Worm (Caenorhabditis elegans): Measurements from ENCODE around the gene gcy-34.
A peak's percentile ranks its signal among the peaks of the same experiment; 100 is the strongest.

The gcy-34 gene

ce11 chrV:13375861-13376260 lies 9.8 kb downstream of the gcy-34 start:
- TF ChIP-seq tbx-2 (tag; optimal IDR thresholded peaks at IDR 0.05) (no peak), nfya-1 (tag; optimal IDR thresholded peaks at IDR 0.05; ENCODE audit: insufficient read depth) (peak; percentile 4), elt-3 (tag; optimal IDR thresholded peaks at IDR 0.05) (no peak), lin-39 (tag; optimal IDR thresholded peaks at IDR 0.05) (no peak), aly-2 (tag; optimal IDR thresholded peaks at IDR 0.05) (no peak), nhr-77 (tag; optimal IDR thresholded peaks at IDR 0.05) (no peak), nhr-25 (tag; optimal IDR thresholded peaks at IDR 0.05) (peak; percentile 82), egl-27 (tag; optimal IDR thresholded peaks at IDR 0.05) (no peak), nhr-237 (tag; optimal IDR thresholded peaks at IDR 0.05) (no peak), jun-1 (tag; optimal IDR thresholded peaks at IDR 0.05) (no peak), ceh-9 (tag; optimal IDR thresholded peaks at IDR 0.05) (no peak), fkh-10 (GFP tag; optimal IDR thresholded peaks at IDR 0.05) (no peak), ZK546.5 (tag; optimal IDR thresholded peaks at IDR 0.05) (no peak), snpc-4 (tag; optimal IDR thresholded peaks at IDR 0.05) (no peak), ztf-4 (tag; optimal IDR thresholded peaks at IDR 0.05) (no peak), ceh-16 (tag; optimal IDR thresholded peaks at IDR 0.05) (no peak), nhr-67 (tag; optimal IDR thresholded peaks at IDR 0.05) (no peak), ceh-28 (tag; optimal IDR thresholded peaks at IDR 0.05) (peak; percentile 18), mml-1 (tag; optimal IDR thresholded peaks at IDR 0.05) (no peak), R02D3.7 (tag; optimal IDR thresholded peaks at IDR 0.05) (peak; percentile 19), elt-2 (tag; optimal IDR thresholded peaks at IDR 0.05) (no peak), nhr-43 (tag; optimal IDR thresholded peaks at IDR 0.05; ENCODE audit: poor library complexity, severe bottlenecking) (peak; percentile 33), hmg-11 (tag; optimal IDR thresholded peaks at IDR 0.05) (no peak), unc-62 (GFP tag; optimal IDR thresholded peaks at IDR 0.05) (no peak), elt-1 (tag; optimal IDR thresholded peaks at IDR 0.05) (peak; percentile 27), unc-39 (tag; optimal IDR thresholded peaks at IDR 0.05) (no peak), fkh-2 (tag; optimal IDR thresholded peaks at IDR 0.05) (no peak), ztf-11 (tag; optimal IDR thresholded peaks at IDR 0.05) (no peak), nhr-11 (tag; optimal IDR thresholded peaks at IDR 0.05) (no peak), nhr-23 (tag; optimal IDR thresholded peaks at IDR 0.05) (peak; percentile 34), ceh-82 (tag; optimal IDR thresholded peaks at IDR 0.05) (no peak), pha-4 (tag; optimal IDR thresholded peaks at IDR 0.05) (no peak)

- peak; percentile 16 for TF ChIP-seq jun-1 (tag; optimal IDR thresholded peaks at IDR 0.05)
- no peak for TF ChIP-seq fos-1 (tag; optimal IDR thresholded peaks at IDR 0.05)
- no peak for TF ChIP-seq ztf-11 (tag; optimal IDR thresholded peaks at IDR 0.05)
- no peak for TF ChIP-seq unc-62 (GFP tag; optimal IDR thresholded peaks at IDR 0.05)
- TF ChIP-seq sea-2 (GFP tag; optimal IDR thresholded peaks at IDR 0.05), result no peak
- no peak for TF ChIP-seq egl-27 (tag; optimal IDR thresholded peaks at IDR 0.05)
- TF ChIP-seq fkh-10 (GFP tag; optimal IDR thresholded peaks at IDR 0.05), result no peak
- no peak for TF ChIP-seq nhr-11 (tag; optimal IDR thresholded peaks at IDR 0.05)
- no peak for TF ChIP-seq ceh-82 (tag; optimal IDR thresholded peaks at IDR 0.05)
- peak; percentile 18 for TF ChIP-seq lsy-12 (tag; optimal IDR thresholded peaks at IDR 0.05)
- no peak for TF ChIP-seq mdl-1 (tag; optimal IDR thresholded peaks at IDR 0.05)
- TF ChIP-seq tbx-2 (tag; optimal IDR thresholded peaks at IDR 0.05), result peak; percentile 6
- peak; percentile 49 for TF ChIP-seq nhr-43 (tag; optimal IDR thresholded peaks at IDR 0.05; ENCODE audit: poor library complexity, severe bottlenecking)
- no peak for TF ChIP-seq ama-1 (optimal IDR thresholded peaks at IDR 0.05)
- TF ChIP-seq R02D3.7 (tag; optimal IDR thresholded peaks at IDR 0.05), result no peak
- no peak for TF ChIP-seq pqm-1 (tag; optimal IDR thresholded peaks at IDR 0.05)
- TF ChIP-seq ceh-28 (tag; optimal IDR thresholded peaks at IDR 0.05), result peak; percentile 56
- TF ChIP-seq nhr-28 (tag; optimal IDR thresholded peaks at IDR 0.05), result no peak
- no peak for TF ChIP-seq nhr-12 (tag; optimal IDR thresholded peaks at IDR 0.05)
- TF ChIP-seq hmg-11 (tag; optimal IDR thresholded peaks at IDR 0.05), result no peak
- TF ChIP-seq nhr-76 (tag; optimal IDR thresholded peaks at IDR 0.05), result no peak
- TF ChIP-seq unc-39 (tag; optimal IDR thresholded peaks at IDR 0.05), result no peak
- no peak for TF ChIP-seq ceh-16 (tag; optimal IDR thresholded peaks at IDR 0.05)
- no peak for TF ChIP-seq skn-1 (tag; optimal IDR thresholded peaks at IDR 0.05)
- no peak for TF ChIP-seq lin-15B (tag; optimal IDR thresholded peaks at IDR 0.05)
- no peak for TF ChIP-seq eor-1 (tag; optimal IDR thresholded peaks at IDR 0.05)
- TF ChIP-seq egl-5 (tag; optimal IDR thresholded peaks at IDR 0.05), result no peak
- TF ChIP-seq nhr-67 (tag; optimal IDR thresholded peaks at IDR 0.05), result no peak
- TF ChIP-seq nhr-25 (tag; optimal IDR thresholded peaks at IDR 0.05), result peak; percentile 93
- TF ChIP-seq nhr-237 (tag; optimal IDR thresholded peaks at IDR 0.05), result no peak
- TF ChIP-seq ZK546.5 (tag; optimal IDR thresholded peaks at IDR 0.05), result no peak
- no peak for TF ChIP-seq elt-3 (tag; optimal IDR thresholded peaks at IDR 0.05)
- no peak for TF ChIP-seq elt-1 (tag; optimal IDR thresholded peaks at IDR 0.05)
- TF ChIP-seq nfya-1 (tag; optimal IDR thresholded peaks at IDR 0.05; ENCODE audit: insufficient read depth), result no peak
- TF ChIP-seq ztf-4 (tag; optimal IDR thresholded peaks at IDR 0.05), result no peak
- TF ChIP-seq aly-2 (tag; optimal IDR thresholded peaks at IDR 0.05), result no peak
- no peak for TF ChIP-seq nhr-77 (tag; optimal IDR thresholded peaks at IDR 0.05)
- no peak for TF ChIP-seq mml-1 (tag; optimal IDR thresholded peaks at IDR 0.05)
- TF ChIP-seq nhr-23 (tag; optimal IDR thresholded peaks at IDR 0.05), result peak; percentile 95
- TF ChIP-seq zag-1 (tag; optimal IDR thresholded peaks at IDR 0.05), result no peak
- TF ChIP-seq pha-4 (tag; optimal IDR thresholded peaks at IDR 0.05), result no peak
- no peak for TF ChIP-seq ceh-9 (tag; optimal IDR thresholded peaks at IDR 0.05)
- TF ChIP-seq fkh-2 (tag; optimal IDR thresholded peaks at IDR 0.05), result no peak
- TF ChIP-seq lin-39 (tag; optimal IDR thresholded peaks at IDR 0.05), result no peak
- TF ChIP-seq elt-2 (tag; optimal IDR thresholded peaks at IDR 0.05), result peak; percentile 31
- TF ChIP-seq daf-12 (tag; optimal IDR thresholded peaks at IDR 0.05), result no peak
Observed at ce11 chrV:13374532-13374931, 11.2 kb downstream of the gcy-34 start.
